Fruit fly (Drosophila melanogaster): ENCODE results near the gene CG10646.
A peak's percentile ranks its signal among the peaks of the same experiment; 100 is the strongest.

DNA sequence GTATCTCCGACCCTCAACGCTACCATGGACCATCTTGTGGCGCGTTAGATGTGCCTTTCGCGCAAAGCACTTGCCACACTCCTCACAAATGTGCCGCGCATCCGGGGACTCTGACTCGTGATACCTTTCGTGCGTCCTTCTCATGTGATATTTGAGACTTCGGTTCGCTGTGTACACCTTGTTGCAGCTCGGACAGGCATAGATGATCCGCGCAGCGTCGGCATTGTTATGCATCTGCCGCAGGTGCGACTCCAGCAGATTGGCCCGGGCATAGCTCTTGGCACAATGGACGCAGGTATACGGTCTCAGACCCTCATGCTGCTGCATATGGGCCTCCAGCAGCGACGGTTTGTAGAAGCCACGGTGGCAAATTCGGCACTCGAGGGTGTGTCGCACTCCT lies 2.3 kb upstream of the CG10646 start:
- no peak for TF ChIP-seq NC2β (GFP tag; optimal IDR thresholded peaks at IDR 0.05)
- no peak for TF ChIP-seq Vsx1 (GFP tag; optimal IDR thresholded peaks at IDR 0.05)
- no peak for TF ChIP-seq Sox100B (GFP tag; optimal IDR thresholded peaks at IDR 0.05)
- TF ChIP-seq tin (GFP tag; optimal IDR thresholded peaks at IDR 0.05): no peak
- no peak for TF ChIP-seq danr (GFP tag; IDR thresholded peaks at IDR 0.05)
- TF ChIP-seq h (optimal IDR thresholded peaks at IDR 0.05): no peak
- no peak for TF ChIP-seq crol (GFP tag; IDR thresholded peaks at IDR 0.05)
- TF ChIP-seq CG10147 (GFP tag; optimal IDR thresholded peaks at IDR 0.05): no peak
- TF ChIP-seq CG15696 (tag; optimal IDR thresholded peaks at IDR 0.05): no peak
- TF ChIP-seq vnd (GFP tag; IDR thresholded peaks at IDR 0.05; ENCODE audit: partially characterized antibody): no peak
- no peak for TF ChIP-seq CG18262 (tag; optimal IDR thresholded peaks at IDR 0.05)
- no peak for TF ChIP-seq Hr51 (GFP tag; optimal IDR thresholded peaks at IDR 0.05)
- peak; percentile 82 for TF ChIP-seq ac (GFP tag; optimal IDR thresholded peaks at IDR 0.05)
- TF ChIP-seq CG9932 (GFP tag; IDR thresholded peaks at IDR 0.05): no peak
